Worm (Caenorhabditis elegans): ENCODE data around the gene C11G6.2.

DNA sequence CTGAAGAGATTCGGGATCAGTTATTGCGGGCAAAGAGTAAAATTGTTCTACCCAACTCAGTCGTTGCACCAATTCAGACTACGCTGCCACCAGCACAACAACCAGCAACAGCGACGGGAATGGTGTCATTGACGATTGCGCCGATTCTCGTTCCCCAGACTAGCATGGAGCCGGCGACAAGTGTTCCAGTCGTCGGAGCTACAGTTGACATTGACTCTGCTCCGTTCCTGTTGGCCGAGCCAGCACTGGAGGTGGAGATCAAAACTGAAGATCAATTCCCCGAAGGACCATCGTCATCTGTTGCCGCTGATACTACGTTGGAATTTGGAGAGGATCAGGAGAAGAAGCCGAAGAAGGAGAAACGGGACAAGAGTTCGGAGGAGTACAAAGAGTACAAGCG is 7.0 kb downstream of the C11G6.2 start:
- TF ChIP-seq ref-1 (GFP tag; conservative IDR thresholded peaks at IDR 0.05) (no peak), klf-2 (GFP tag; conservative IDR thresholded peaks at IDR 0.05) (no peak), flt-1 (GFP tag; IDR thresholded peaks at IDR 0.05) (no peak), med-1 (GFP tag; optimal IDR thresholded peaks at IDR 0.05; ENCODE audit: insufficient read depth) (no peak), T22C8.4 (GFP tag; IDR thresholded peaks at IDR 0.05) (no peak), cog-1 (tag; optimal IDR thresholded peaks at IDR 0.05) (no peak), tab-1 (GFP tag; IDR thresholded peaks at IDR 0.05) (no peak), ztf-29 (GFP tag; IDR thresholded peaks at IDR 0.05) (no peak)
